Worm (Caenorhabditis elegans) whole organism, L4/young adult: Measurements from ENCODE around the gene K08E4.7.

Experiments
- W03F9.2 ChIP-seq: fragments of 150-350 bp; optimal IDR thresholded peaks from 2 replicates; lab custom pipeline; 2014; ENCODE audit warnings: missing biosample characterization, missing genetic modification characterization
- dao-5 ChIP-seq: sonication (generic microtip); optimal IDR thresholded peaks from 2 replicates; lab custom pipeline; 2016; ENCODE audit warnings: missing genotype, missing genetic modification characterization, moderate library complexity, missing compliant biosample characterization
- him-1 ChIP-seq: sonication (generic microtip); optimal IDR thresholded peaks from 2 replicates; lab custom pipeline; 2016; ENCODE audit warnings: missing genotype, missing genetic modification reagents, missing genetic modification characterization, missing compliant biosample characterization

The K08E4.7 gene

ce11 chrIV:12114498-12114897 lies 38.9 kb downstream of the K08E4.7 start:
- TF ChIP-seq W03F9.2 (tag; lab: Kevin White, UChicago) = no peak
- no peak for TF ChIP-seq dao-5 (tag; lab: Kevin White, UChicago)
- TF ChIP-seq him-1 (tag; lab: Kevin White, UChicago) = no peak

- no peak for TF ChIP-seq W03F9.2 (tag; lab: Kevin White, UChicago)
- TF ChIP-seq dao-5 (tag; lab: Kevin White, UChicago) = no peak
- no peak for TF ChIP-seq him-1 (tag; lab: Kevin White, UChicago)
Measured at ce11 chrIV:12120536-12120935, 44.9 kb downstream of the K08E4.7 start.

- TF ChIP-seq him-1 (tag; lab: Kevin White, UChicago) (no peak), W03F9.2 (tag; lab: Kevin White, UChicago) (peak; percentile 53)
Measured at ce11 chrIV:12121076-12121475, 45.5 kb downstream of the K08E4.7 start, which contains the start of the genes ddb-1 and M18.6. ddb-1 (minus strand) TSS chrIV:12121165. M18.6 (plus strand) TSS chrIV:12121310.

DNA sequence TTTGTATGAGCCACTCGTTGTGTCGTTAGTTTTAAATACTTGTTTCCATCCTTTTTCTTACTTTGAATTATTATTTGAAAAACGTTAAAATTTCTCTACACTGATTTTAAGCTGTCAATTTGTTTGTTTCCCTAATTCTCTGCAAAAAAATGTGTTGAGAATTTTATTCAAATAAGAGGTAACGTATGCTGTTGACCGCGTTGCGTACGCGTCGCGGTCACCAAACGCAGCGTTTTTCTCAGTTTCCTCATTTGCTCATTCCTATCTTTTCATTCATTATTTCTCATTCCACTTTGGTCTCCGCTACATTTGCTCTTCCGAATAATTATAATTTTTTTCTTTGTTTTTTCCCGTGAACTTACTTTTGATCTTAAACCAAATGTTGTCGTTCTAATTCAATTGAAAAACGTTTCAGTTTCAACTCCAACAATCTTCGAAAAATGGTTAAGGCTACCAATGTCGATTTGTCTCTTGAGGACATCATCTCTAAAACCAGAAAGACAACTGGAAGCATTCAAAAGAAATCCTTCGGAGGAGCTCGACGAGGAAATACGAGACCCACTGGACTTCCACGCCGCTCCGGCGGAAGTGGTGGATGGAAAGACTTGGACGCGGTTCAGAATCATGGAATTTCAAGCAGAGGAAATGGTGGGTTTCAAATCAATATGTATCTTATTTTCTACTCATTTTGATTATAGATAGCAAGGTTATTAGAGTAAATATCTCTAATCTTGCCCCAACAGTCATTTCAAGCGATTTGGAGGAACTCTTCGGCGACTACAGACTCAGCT lies 47.5 kb downstream of the K08E4.7 start, which contains the start of gene aly-3:
TSS of gene aly-3 (plus strand) at position 409 of the 791 bp plus-strand sequence.
- no peak for TF ChIP-seq him-1 (tag; lab: Kevin White, UChicago)
- no peak for TF ChIP-seq dao-5 (tag; lab: Kevin White, UChicago)
- no peak for TF ChIP-seq W03F9.2 (tag; lab: Kevin White, UChicago)

DNA sequence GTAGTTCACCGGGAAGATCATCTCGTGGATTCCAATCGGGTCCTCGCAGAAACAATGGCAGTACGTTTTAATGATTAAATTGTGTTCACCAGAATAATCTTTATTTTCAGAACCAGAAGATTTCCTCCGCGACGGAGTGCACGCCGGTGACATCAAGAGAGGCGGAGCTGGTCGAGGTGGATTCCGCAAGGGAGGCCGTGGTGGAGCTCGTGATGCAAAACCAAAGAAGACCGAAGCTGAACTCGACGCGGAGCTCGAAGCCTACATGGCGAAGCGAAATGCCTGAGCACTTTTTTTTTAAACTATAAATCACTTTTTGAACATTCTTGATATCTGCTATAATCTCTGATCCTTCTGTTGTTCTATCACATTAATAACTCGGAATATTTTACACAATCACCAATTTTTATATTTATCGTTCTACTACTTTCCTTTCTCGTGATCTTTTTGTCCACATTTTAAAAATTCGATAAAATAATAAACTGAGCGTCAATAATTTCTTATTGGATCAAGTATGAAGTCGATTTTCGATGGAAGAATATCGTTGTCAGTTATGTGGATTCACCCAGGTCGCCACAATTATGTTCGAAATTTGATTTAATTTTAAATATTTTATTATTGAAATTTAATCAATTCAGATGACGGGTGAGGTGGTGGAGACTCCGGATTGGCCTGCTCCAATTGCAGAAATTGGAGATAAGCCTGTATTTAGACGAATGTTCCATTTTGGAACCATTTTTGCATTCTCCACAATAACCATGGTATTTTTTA lies 48.9 kb downstream of the K08E4.7 start, which contains the start of gene dhhc-6:
TSS of gene dhhc-6 (plus strand) at position 639 of the 771 bp plus-strand sequence.
- TF ChIP-seq W03F9.2 (tag; lab: Kevin White, UChicago) (no peak), dao-5 (tag; lab: Kevin White, UChicago) (no peak), him-1 (tag; lab: Kevin White, UChicago) (no peak)
